Worm (Caenorhabditis elegans) whole organism, L1 larva: ENCODE results near the gene K08F4.3.

Source experiments
- alr-1 ChIP-seq: fragments of 200-800 bp; sonication (Bioruptor generic); optimal IDR thresholded peaks from 2 replicates; lab custom pipeline; 2018; ENCODE audit warnings: borderline replicate concordance, mild to moderate bottlenecking, missing genetic modification characterization, missing compliant biosample characterization
- aly-2 ChIP-seq: fragments of 150-350 bp; optimal IDR thresholded peaks from 2 replicates; lab custom pipeline; 2014; ENCODE audit warnings: missing biosample characterization, missing genetic modification characterization
- ztf-4 ChIP-seq: fragments of 150-350 bp; optimal IDR thresholded peaks from 2 replicates; lab custom pipeline; 2014; ENCODE audit warnings: missing biosample characterization, missing genetic modification characterization

- no peak for TF ChIP-seq aly-2 (tag; lab: Kevin White, UChicago)
- TF ChIP-seq alr-1: no peak
- no peak for TF ChIP-seq ztf-4 (tag; lab: Kevin White, UChicago)
Measured at ce11 chrIV:10128446-10128845, 611 bp upstream of the K08F4.3 start.
